Worm (Caenorhabditis elegans) whole organism, L2 larva: Measurements from ENCODE around the gene dhhc-13.

Source experiments
- C34F6.9 ChIP-seq: fragments of 150-350 bp; optimal IDR thresholded peaks from 2 replicates; lab custom pipeline; 2014; ENCODE audit warnings: missing biosample characterization, missing genetic modification characterization
- R02D3.7 ChIP-seq: fragments of 150-350 bp; optimal IDR thresholded peaks from 2 replicates; lab custom pipeline; 2014; ENCODE audit warnings: missing biosample characterization, missing genetic modification characterization
- Y55F3AM.14 ChIP-seq: fragments of 200-800 bp; sonication (Bioruptor generic); optimal IDR thresholded peaks from 2 replicates; lab custom pipeline; 2018; ENCODE audit warnings: mild to moderate bottlenecking, missing genetic modification characterization, missing compliant biosample characterization
- ZK546.5 ChIP-seq: sonication (generic microtip); optimal IDR thresholded peaks from 2 replicates; lab custom pipeline; 2017; ENCODE audit warnings: missing biosample characterization, missing genetic modification characterization
- alr-1 ChIP-seq: fragments of 150-350 bp; optimal IDR thresholded peaks from 2 replicates; lab custom pipeline; 2014; ENCODE audit warnings: missing biosample characterization, missing genetic modification characterization
- aly-2 ChIP-seq: fragments of 150-350 bp; optimal IDR thresholded peaks from 2 replicates; lab custom pipeline; 2014; ENCODE audit warnings: missing biosample characterization, missing genetic modification characterization
- blmp-1 ChIP-seq: sonication (generic microtip); optimal IDR thresholded peaks from 2 replicates; lab custom pipeline; 2017; ENCODE audit warnings: missing genetic modification characterization, mild to moderate bottlenecking, missing compliant biosample characterization, antibody characterized with exemption, moderate library complexity; ENCODE audit not compliant: insufficient read depth
- ceh-16 ChIP-seq: fragments of 150-350 bp; optimal IDR thresholded peaks from 2 replicates; lab custom pipeline; 2014; ENCODE audit warnings: missing biosample characterization, missing genetic modification characterization
- ceh-82 ChIP-seq: fragments of 150-350 bp; optimal IDR thresholded peaks from 2 replicates; lab custom pipeline; 2014; ENCODE audit warnings: missing biosample characterization, missing genetic modification characterization
- crh-2 ChIP-seq: sonication (generic microtip); optimal IDR thresholded peaks from 2 replicates; lab custom pipeline; 2017; ENCODE audit warnings: missing biosample characterization, missing genetic modification characterization
- dmd-4 ChIP-seq: sonication (generic microtip); optimal IDR thresholded peaks from 2 replicates; lab custom pipeline; 2017; ENCODE audit warnings: missing biosample characterization, missing genetic modification characterization
- egl-27 ChIP-seq: sonication (generic microtip); optimal IDR thresholded peaks from 3 replicates; lab custom pipeline; 2017; ENCODE audit warnings: missing biosample characterization, missing genetic modification reagents, missing genetic modification characterization
- elt-1 ChIP-seq: fragments of 150-350 bp; optimal IDR thresholded peaks from 2 replicates; lab custom pipeline; 2014; ENCODE audit warnings: missing biosample characterization, missing genetic modification characterization
- elt-3 ChIP-seq: sonication (generic microtip); optimal IDR thresholded peaks from 2 replicates; lab custom pipeline; 2017; ENCODE audit warnings: missing biosample characterization, missing genetic modification characterization
- fos-1 ChIP-seq: fragments of 150-350 bp; optimal IDR thresholded peaks from 2 replicates; lab custom pipeline; 2014; ENCODE audit warnings: missing biosample characterization, missing genetic modification characterization
- gmeb-1 ChIP-seq: fragments of 150-350 bp; optimal IDR thresholded peaks from 2 replicates; lab custom pipeline; 2014; ENCODE audit warnings: missing biosample characterization, missing genetic modification characterization
- lin-11 ChIP-seq: fragments of 150-350 bp; sonication (generic microtip); optimal IDR thresholded peaks from 2 replicates; lab custom pipeline; 2014; ENCODE audit warnings: missing biosample characterization, missing genetic modification characterization, inconsistent platforms, mixed read lengths
- lin-13 ChIP-seq: fragments of 150-350 bp; optimal IDR thresholded peaks from 2 replicates; lab custom pipeline; 2014; ENCODE audit warnings: missing biosample characterization, missing genetic modification reagents, missing genetic modification characterization
- lin-39 ChIP-seq: fragments of 150-350 bp; optimal IDR thresholded peaks from 2 replicates; lab custom pipeline; 2014; ENCODE audit warnings: missing biosample characterization, missing genetic modification reagents, missing genetic modification characterization
- lsy-2 ChIP-seq, 2 experiments: fragments of 150-350 bp in 1 of 2; sonication (generic microtip) in 1 of 2; optimal IDR thresholded peaks; 2 replicates each; lab custom pipeline; 2014 to 2017; ENCODE audit warnings: missing biosample characterization in 2 of 2, missing genetic modification characterization in 2 of 2
- mab-5 ChIP-seq: fragments of 150-350 bp; optimal IDR thresholded peaks from 2 replicates; lab custom pipeline; 2014; ENCODE audit warnings: missing biosample characterization, missing genetic modification characterization
- mbf-1 ChIP-seq: sonication (generic microtip); optimal IDR thresholded peaks from 2 replicates; lab custom pipeline; 2017; ENCODE audit warnings: missing biosample characterization, missing genetic modification characterization
- mdl-1 ChIP-seq, 2 experiments: fragments of 150-350 bp in 1 of 2; sonication (generic microtip) in 1 of 2; optimal IDR thresholded peaks; 2 replicates each; lab custom pipeline; 2017; ENCODE audit warnings: missing biosample characterization in 2 of 2, missing genetic modification characterization in 2 of 2
- nhr-10 ChIP-seq: sonication (generic microtip); optimal IDR thresholded peaks from 2 replicates; lab custom pipeline; 2017; ENCODE audit warnings: missing biosample characterization, missing genetic modification characterization
- nhr-11 ChIP-seq: fragments of 150-350 bp; optimal IDR thresholded peaks from 2 replicates; lab custom pipeline; 2014; ENCODE audit warnings: missing biosample characterization, missing genetic modification characterization
- nhr-12 ChIP-seq: fragments of 150-350 bp; optimal IDR thresholded peaks from 2 replicates; lab custom pipeline; 2014; ENCODE audit warnings: missing biosample characterization, missing genetic modification characterization
- nhr-129 ChIP-seq: fragments of 150-350 bp; optimal IDR thresholded peaks from 2 replicates; lab custom pipeline; 2014; ENCODE audit warnings: missing biosample characterization, missing genetic modification characterization
- nhr-21 ChIP-seq: fragments of 150-350 bp; optimal IDR thresholded peaks from 2 replicates; lab custom pipeline; 2014; ENCODE audit warnings: missing biosample characterization, missing genetic modification characterization
- nhr-23 ChIP-seq: fragments of 150-350 bp; optimal IDR thresholded peaks from 2 replicates; lab custom pipeline; 2014; ENCODE audit warnings: missing biosample characterization, missing genetic modification reagents, missing genetic modification characterization
- nhr-237 ChIP-seq: fragments of 150-350 bp; optimal IDR thresholded peaks from 2 replicates; lab custom pipeline; 2014; ENCODE audit warnings: missing biosample characterization, missing genetic modification characterization
- nhr-25 ChIP-seq: fragments of 150-350 bp; sonication (generic microtip); optimal IDR thresholded peaks from 3 replicates; lab custom pipeline; 2014; ENCODE audit warnings: missing biosample characterization, missing genetic modification characterization
- nhr-77 ChIP-seq: fragments of 150-350 bp; optimal IDR thresholded peaks from 2 replicates; lab custom pipeline; 2014; ENCODE audit warnings: missing biosample characterization, missing genetic modification characterization
- peb-1 ChIP-seq: fragments of 150-350 bp; optimal IDR thresholded peaks from 2 replicates; lab custom pipeline; 2014; ENCODE audit warnings: missing biosample characterization, missing genetic modification characterization
- sem-4 ChIP-seq: fragments of 150-350 bp; optimal IDR thresholded peaks from 2 replicates; lab custom pipeline; 2014; ENCODE audit warnings: missing biosample characterization, missing genetic modification reagents, missing genetic modification characterization
- skn-1 ChIP-seq: sonication (generic microtip); optimal IDR thresholded peaks from 2 replicates; lab custom pipeline; 2017; ENCODE audit warnings: missing biosample characterization, missing genetic modification characterization
- sma-3 ChIP-seq: sonication (generic microtip); optimal IDR thresholded peaks from 2 replicates; lab custom pipeline; 2016; ENCODE audit warnings: missing genetic modification reagents, missing genetic modification characterization, missing compliant biosample characterization
- sma-9 ChIP-seq, 2 experiments: fragments of 150-350 bp in 1 of 2; sonication (generic microtip) in 1 of 2; optimal IDR thresholded peaks; 2 replicates each; lab custom pipeline; 2014 to 2016; ENCODE audit warnings: missing genetic modification characterization in 2 of 2, mild to moderate bottlenecking in 1 of 2, missing biosample characterization in 1 of 2, missing compliant biosample characterization in 1 of 2, missing genetic modification reagents in 1 of 2, moderate library complexity in 1 of 2
- snpc-4 ChIP-seq: fragments of 150-350 bp; optimal IDR thresholded peaks from 2 replicates; lab custom pipeline; 2014; ENCODE audit warnings: missing biosample characterization, missing genetic modification characterization
- unc-39 ChIP-seq: fragments of 150-350 bp; optimal IDR thresholded peaks from 2 replicates; lab custom pipeline; 2014; ENCODE audit warnings: missing biosample characterization, missing genetic modification characterization
- unc-55 ChIP-seq: fragments of 150-350 bp; sonication (generic microtip); optimal IDR thresholded peaks from 3 replicates; lab custom pipeline; 2014; ENCODE audit warnings: missing biosample characterization, missing genetic modification reagents, missing genetic modification characterization
- unc-62 ChIP-seq: fragments of 150-350 bp; optimal IDR thresholded peaks from 2 replicates; lab custom pipeline; 2014; ENCODE audit warnings: missing biosample characterization, missing genetic modification reagents, missing genetic modification characterization
- zag-1 ChIP-seq: fragments of 150-350 bp; optimal IDR thresholded peaks from 2 replicates; lab custom pipeline; 2014; ENCODE audit warnings: missing biosample characterization, missing genetic modification characterization
- ztf-1 ChIP-seq: fragments of 200-800 bp; sonication (Bioruptor generic); conservative IDR thresholded peaks from 2 replicates; pipeline ENCODE4 v1.3.6; 2022; ENCODE audit warnings: missing genetic modification characterization, missing compliant biosample characterization
- ztf-11 ChIP-seq: sonication (generic microtip); optimal IDR thresholded peaks from 2 replicates; lab custom pipeline; 2017; ENCODE audit warnings: missing biosample characterization, missing genetic modification characterization
- ztf-4 ChIP-seq: fragments of 150-350 bp; optimal IDR thresholded peaks from 2 replicates; lab custom pipeline; 2014; ENCODE audit warnings: missing biosample characterization, missing genetic modification characterization

dhhc-13 gene

ce11 chrIV:5945455-5945854 is 28.3 kb downstream of the dhhc-13 start:
- no peak for TF ChIP-seq lin-39 (tag; lab: Kevin White, UChicago)
- no peak for TF ChIP-seq blmp-1 (tag; lab: Kevin White, UChicago)
- no peak for TF ChIP-seq skn-1
- TF ChIP-seq, all 48 proteins: peak for 0

DNA sequence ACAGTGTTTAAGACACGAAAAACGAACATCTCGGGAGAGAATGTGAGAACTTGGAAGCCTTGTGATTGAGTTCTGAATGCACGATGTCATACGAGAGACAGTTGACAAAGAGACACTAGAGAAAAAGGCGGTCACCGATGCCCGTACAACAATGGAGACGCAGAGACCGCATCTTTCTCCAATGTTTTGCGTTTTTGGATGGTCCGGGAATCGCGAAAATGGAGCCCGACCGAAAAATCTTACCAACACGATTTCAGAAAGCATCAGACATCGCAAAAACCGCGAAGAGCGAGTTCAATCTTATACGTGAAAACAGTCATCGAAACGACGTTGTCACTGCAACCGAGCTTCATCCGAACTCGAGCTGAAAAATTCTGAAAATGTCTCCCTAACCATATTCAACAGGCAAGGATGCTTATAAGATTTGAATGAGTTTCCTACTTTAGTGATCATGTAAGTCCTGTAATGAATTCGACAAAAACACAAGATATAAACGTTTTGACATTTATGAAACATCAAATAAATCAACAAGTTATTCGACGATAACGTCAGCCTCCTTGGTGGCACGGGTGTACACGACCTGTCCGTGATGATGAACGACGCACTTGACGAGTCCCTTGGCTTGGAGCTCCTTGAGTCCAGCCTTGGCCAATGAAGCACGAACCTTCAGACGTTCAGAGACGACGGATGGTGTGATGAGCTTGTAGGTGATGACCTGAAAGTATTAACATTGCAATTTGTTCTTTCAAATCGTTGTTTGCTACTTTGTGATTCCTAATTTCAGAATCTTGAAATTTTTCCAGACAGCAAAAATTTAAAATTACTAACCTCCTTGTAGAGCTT is 29.7 kb downstream of the dhhc-13 start, which contains the start of gene inx-7:
Gene inx-7 (minus strand): TSS at position 37 of the 843 bp plus-strand sequence.
- no peak for TF ChIP-seq peb-1 (tag; lab: Kevin White, UChicago)
- peak in 1 of 2 experiments; percentile 6 for TF ChIP-seq lsy-2 (tag; optimal IDR thresholded peaks at IDR 0.05; lab: Kevin White, UChicago)
- no peak for TF ChIP-seq nhr-11 (tag; lab: Kevin White, UChicago)
- TF ChIP-seq C34F6.9 (tag; lab: Kevin White, UChicago), result peak; percentile 26
- TF ChIP-seq nhr-129 (tag; lab: Kevin White, UChicago), result peak; percentile 34
- TF ChIP-seq nhr-21 (tag; lab: Kevin White, UChicago), result no peak
- TF ChIP-seq ztf-4 (tag; lab: Kevin White, UChicago), result no peak
- TF ChIP-seq Y55F3AM.14 (GFP tag; lab: Kevin White, UChicago), result no peak
- TF ChIP-seq ceh-82 (tag; lab: Kevin White, UChicago), result no peak
- no peak for TF ChIP-seq R02D3.7 (tag; lab: Kevin White, UChicago)
- no peak for TF ChIP-seq mbf-1

ce11 chrIV:5947555-5948151 is 30.5 kb downstream of the dhhc-13 start, which contains the start of gene rps-25:
rps-25 (minus strand) TSS chrIV:5947605.
- TF ChIP-seq elt-3 (no peak), ceh-16 (tag; lab: Kevin White, UChicago) (no peak), unc-62 (no peak), unc-55 (GFP tag; lab: Kevin White, UChicago) (peak; percentile 86), ZK546.5 (no peak), egl-27 (no peak), lin-39 (tag; lab: Kevin White, UChicago) (no peak), nhr-21 (tag; lab: Kevin White, UChicago) (peak; percentile 21), sma-9 (GFP tag; optimal IDR thresholded peaks at IDR 0.05; lab: Kevin White, UChicago) (peak; percentile 39), sma-9 (tag; optimal IDR thresholded peaks at IDR 0.05; lab: Kevin White, UChicago) (no peak), mab-5 (no peak), nhr-237 (no peak), nhr-129 (tag; lab: Kevin White, UChicago) (peak; percentile 46), C34F6.9 (tag; lab: Kevin White, UChicago) (peak; percentile 63), sma-3 (GFP tag; lab: Kevin White, UChicago) (peak; percentile 16), ceh-82 (tag; lab: Kevin White, UChicago) (no peak), dmd-4 (no peak), blmp-1 (tag; lab: Kevin White, UChicago) (no peak), ztf-4 (tag; lab: Kevin White, UChicago) (no peak), ztf-1 (GFP tag; lab: Robert Waterston, UW) (no peak), nhr-23 (no peak), lsy-2 (tag; optimal IDR thresholded peaks at IDR 0.05; lab: Kevin White, UChicago) (peak; percentile 13 to 93), ztf-11 (tag; lab: Kevin White, UChicago) (no peak), nhr-77 (no peak), alr-1 (tag; lab: Kevin White, UChicago) (no peak), R02D3.7 (tag; lab: Kevin White, UChicago) (no peak), gmeb-1 (peak; percentile 39), crh-2 (tag; lab: Kevin White, UChicago) (peak; percentile 23), nhr-25 (peak; percentile 18), aly-2 (tag; lab: Kevin White, UChicago) (no peak), unc-39 (tag; lab: Kevin White, UChicago) (no peak), mdl-1 (tag; optimal IDR thresholded peaks at IDR 0.05; lab: Kevin White, UChicago) (no peak), snpc-4 (peak; percentile 12), zag-1 (no peak), skn-1 (no peak), nhr-11 (tag; lab: Kevin White, UChicago) (no peak), elt-1 (no peak), fos-1 (tag; lab: Kevin White, UChicago) (peak; percentile 7), nhr-12 (tag; lab: Kevin White, UChicago) (no peak), lin-13 (GFP tag; lab: Kevin White, UChicago) (peak; percentile 62), lin-11 (tag; lab: Kevin White, UChicago) (peak; percentile 53), nhr-10 (tag; lab: Kevin White, UChicago) (no peak), sem-4 (tag; lab: Kevin White, UChicago) (no peak), peb-1 (tag; lab: Kevin White, UChicago) (no peak), Y55F3AM.14 (GFP tag; lab: Kevin White, UChicago) (no peak)
